Worm (Caenorhabditis elegans): ENCODE measurements around the gene sld-5.

DNA sequence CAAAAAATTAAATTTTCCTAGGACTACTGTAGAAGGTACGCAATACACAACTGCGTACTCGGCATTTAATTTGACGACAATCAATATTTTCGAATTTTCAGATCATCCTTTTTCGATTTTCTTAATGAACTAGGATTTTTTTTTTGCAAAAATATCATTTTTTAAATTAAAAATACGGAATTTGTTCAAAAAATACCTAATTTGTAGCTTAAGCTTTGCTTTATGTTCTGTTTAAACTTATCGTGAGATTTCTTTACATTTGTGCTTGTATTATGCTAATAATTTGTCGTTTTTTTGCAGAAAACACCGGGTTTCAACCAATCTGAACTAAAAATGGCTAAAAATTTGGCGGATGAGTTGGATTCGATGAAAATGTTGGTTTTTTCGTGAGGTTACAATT lies 40.9 kb downstream of the sld-5 start, which contains the start of gene ftr-1:
- TF ChIP-seq nhr-11 (tag; optimal IDR thresholded peaks at IDR 0.05) (no peak), ahr-1 (tag; optimal IDR thresholded peaks at IDR 0.05) (no peak), unc-86 (tag; optimal IDR thresholded peaks at IDR 0.05) (no peak), ceh-14 (tag; optimal IDR thresholded peaks at IDR 0.05) (no peak), dmd-4 (tag; optimal IDR thresholded peaks at IDR 0.05; ENCODE audit: borderline replicate concordance) (no peak), ceh-24 (tag; optimal IDR thresholded peaks at IDR 0.05) (no peak), unc-42 (tag; optimal IDR thresholded peaks at IDR 0.05) (no peak), fkh-10 (GFP tag; optimal IDR thresholded peaks at IDR 0.05) (no peak)
